Fruit fly (Drosophila melanogaster): ENCODE results near the gene IFT46.
A peak's percentile ranks its signal among the peaks of the same experiment; 100 is the strongest.

The IFT46 gene

dm6 chr2L:18647857-18648652, 32.1 kb upstream of the IFT46 start (continued):
- TF ChIP-seq prd (optimal IDR thresholded peaks at IDR 0.05) (no peak), prd (GFP tag; IDR thresholded peaks at IDR 0.05) (no peak), CG2875 (GFP tag; optimal IDR thresholded peaks at IDR 0.05) (peak; percentile 37), CG6272 (GFP tag; IDR thresholded peaks at IDR 0.05) (no peak), CG11247 (GFP tag; IDR thresholded peaks at IDR 0.05) (no peak), Hr78 (GFP tag; optimal IDR thresholded peaks at IDR 0.05) (peak in 1 of 2 experiments; percentile 52), B-H1 (GFP tag; IDR thresholded peaks at IDR 0.05) (no peak), Nf-YC (tag; optimal IDR thresholded peaks at IDR 0.05) (no peak), CG34224 (GFP tag; IDR thresholded peaks at IDR 0.05; ENCODE audit: partially characterized antibody) (no peak), al (GFP tag; IDR thresholded peaks at IDR 0.05) (no peak), gcm2 (GFP tag; optimal IDR thresholded peaks at IDR 0.05) (no peak), Atf6 (GFP tag; IDR thresholded peaks at IDR 0.05) (no peak), Xbp1 (GFP tag; optimal IDR thresholded peaks at IDR 0.05) (peak; percentile 18), fu2 (GFP tag; optimal IDR thresholded peaks at IDR 0.05) (no peak), CrebB (tag; optimal IDR thresholded peaks at IDR 0.05) (no peak), Sox102F (GFP tag; optimal IDR thresholded peaks at IDR 0.05) (peak; percentile 69), CG4282 (GFP tag; optimal IDR thresholded peaks at IDR 0.05) (no peak), fd96Cb (tag; optimal IDR thresholded peaks at IDR 0.05) (peak; percentile 23), CG17385 (GFP tag; optimal IDR thresholded peaks at IDR 0.05) (peak; percentile 35), Awh (GFP tag; IDR thresholded peaks at IDR 0.05) (no peak), Dip2 (GFP tag; IDR thresholded peaks at IDR 0.05) (no peak), esg (GFP tag; conservative IDR thresholded peaks at IDR 0.05) (peak; percentile 35; the same call in 1 of the 2 replicates), Mad (GFP tag; optimal IDR thresholded peaks at IDR 0.05) (no peak), az2 (GFP tag; optimal IDR thresholded peaks at IDR 0.05) (peak; percentile 32), D19A (tag; optimal IDR thresholded peaks at IDR 0.05) (peak; percentile 28), CG12071 (GFP tag; optimal IDR thresholded peaks at IDR 0.05) (no peak), CG12219 (GFP tag; optimal IDR thresholded peaks at IDR 0.05) (peak; percentile 3), CG9215 (GFP tag; IDR thresholded peaks at IDR 0.05) (no peak), ken (GFP tag; IDR thresholded peaks at IDR 0.05) (0 out of 3 replicates have a peak, but pooled peaks have one; percentile 47), CG15514 (GFP tag; optimal IDR thresholded peaks at IDR 0.05) (no peak), otp (GFP tag; IDR thresholded peaks at IDR 0.05) (0 out of 3 replicates have a peak, but pooled peaks have one; percentile 5), dm (GFP tag; optimal IDR thresholded peaks at IDR 0.05) (peak; percentile 16), slbo (GFP tag; IDR thresholded peaks at IDR 0.05) (peak; percentile 26; the same call in 1 of the 2 replicates), CG17359 (tag; optimal IDR thresholded peaks at IDR 0.05) (no peak), CG30403 (GFP tag; optimal IDR thresholded peaks at IDR 0.05) (peak; percentile 47), CG17328 (GFP tag; IDR thresholded peaks at IDR 0.05) (peak; percentile 50), grau (tag; optimal IDR thresholded peaks at IDR 0.05) (peak; percentile 93), oc (tag; optimal IDR thresholded peaks at IDR 0.05) (peak; percentile 20), CG7745 (tag; optimal IDR thresholded peaks at IDR 0.05) (peak; percentile 94)

- TF ChIP-seq nau (GFP tag; optimal IDR thresholded peaks at IDR 0.05): no peak
- TF ChIP-seq lbe (GFP tag; optimal IDR thresholded peaks at IDR 0.05): peak; percentile 2
- TF ChIP-seq sens (GFP tag): peak; percentile 42
- TF ChIP-seq CG7963 (GFP tag; IDR thresholded peaks at IDR 0.05; ENCODE audit: partially characterized antibody): no peak
- no peak for TF ChIP-seq sna (GFP tag; IDR thresholded peaks at IDR 0.05; ENCODE audit: partially characterized antibody)
- TF ChIP-seq Drgx (GFP tag; IDR thresholded peaks at IDR 0.05): peak; percentile 61
- TF ChIP-seq cwo (GFP tag; optimal IDR thresholded peaks at IDR 0.05): no peak
- peak; percentile 32 for TF ChIP-seq Med (GFP tag)
Measured at dm6 chr2L:18645468-18645867, 29.6 kb upstream of the IFT46 start.
